Fruit fly (Drosophila melanogaster) whole organism, embryonic: Measurements from ENCODE around the gene CG42488.

ENCODE experiments used
- Antp ChIP-seq: fragments of 200-800 bp; sonication (Bioruptor generic); optimal IDR thresholded peaks from 3 replicates; lab custom pipeline; 2016; ENCODE audit warnings: missing biosample characterization, missing genetic modification characterization
- B-H1 ChIP-seq: fragments of 200-800 bp; sonication (Bioruptor generic); IDR thresholded peaks from 3 replicates; pipeline ENCODE4 v1.3.6; 2022; ENCODE audit warnings: missing biosample characterization, missing genetic modification characterization
- CG11696 ChIP-seq: fragments of 200-800 bp; sonication (Bioruptor generic); IDR thresholded peaks from 2 replicates; pipeline ENCODE4 v1.3.6; 2022; ENCODE audit warnings: missing biosample characterization, missing genetic modification characterization
- CG12942 ChIP-seq: fragments of 200-800 bp; sonication (Bioruptor generic); optimal IDR thresholded peaks from 3 replicates; lab custom pipeline; 2016; ENCODE audit warnings: missing biosample characterization, missing genetic modification characterization
- CG15073 ChIP-seq: fragments of 200-800 bp; sonication (Bioruptor generic); optimal IDR thresholded peaks from 2 replicates; lab custom pipeline; 2016; ENCODE audit warnings: missing biosample characterization, missing genetic modification characterization
- CG1647 ChIP-seq: fragments of 200-800 bp; sonication (Bioruptor generic); optimal IDR thresholded peaks from 3 replicates; lab custom pipeline; 2016; ENCODE audit warnings: missing biosample characterization, missing genetic modification characterization
- CG17802 ChIP-seq: fragments of 200-800 bp; sonication (Bioruptor generic); optimal IDR thresholded peaks from 2 replicates; lab custom pipeline; 2018; ENCODE audit warnings: missing biosample characterization, mild to moderate bottlenecking, missing genetic modification characterization, moderate library complexity
- CG18619 ChIP-seq: fragments of 200-800 bp; sonication (Bioruptor generic); optimal IDR thresholded peaks from 3 replicates; lab custom pipeline; 2017; ENCODE audit warnings: missing biosample characterization, mild to moderate bottlenecking, missing genetic modification characterization
- CG18764 ChIP-seq: fragments of 200-800 bp; sonication (Bioruptor generic); optimal IDR thresholded peaks from 3 replicates; lab custom pipeline; 2016; ENCODE audit warnings: missing biosample characterization, missing genetic modification characterization
- CG2129 ChIP-seq: fragments of 200-800 bp; sonication (Bioruptor generic); IDR thresholded peaks from 2 replicates; pipeline ENCODE4 v1.3.6; 2022; ENCODE audit warnings: missing biosample characterization, missing genetic modification characterization; ENCODE audit not compliant: partially characterized antibody
- CG32532 ChIP-seq: fragments of 200-800 bp; sonication (Bioruptor generic); IDR thresholded peaks from 2 replicates; pipeline ENCODE4 v1.3.6; 2022; ENCODE audit warnings: missing biosample characterization, missing genetic modification characterization
- CG33213 ChIP-seq: fragments of 200-800 bp; sonication (Bioruptor generic); optimal IDR thresholded peaks from 3 replicates; lab custom pipeline; 2016; ENCODE audit warnings: missing biosample characterization, missing genetic modification characterization
- CG34422 ChIP-seq: fragments of 200-800 bp; sonication (Bioruptor generic); IDR thresholded peaks from 3 replicates; pipeline ENCODE4 v1.3.6; 2022; ENCODE audit warnings: missing biosample characterization, missing genetic modification characterization
- CG4424 ChIP-seq: fragments of 200-800 bp; sonication (Bioruptor generic); optimal IDR thresholded peaks from 3 replicates; lab custom pipeline; 2016; ENCODE audit warnings: missing biosample characterization, missing genetic modification characterization
- CG6272 ChIP-seq: fragments of 200-800 bp; sonication (Bioruptor generic); IDR thresholded peaks from 2 replicates; pipeline ENCODE4 v1.3.6; 2022; ENCODE audit warnings: missing biosample characterization, missing genetic modification characterization
- CG6689 ChIP-seq: fragments of 200-800 bp; sonication (Bioruptor generic); IDR thresholded peaks from 2 replicates; pipeline ENCODE4 v1.3.6; 2022; ENCODE audit warnings: missing biosample characterization, missing genetic modification characterization
- CG7271 ChIP-seq: fragments of 200-800 bp; sonication (Bioruptor generic); optimal IDR thresholded peaks from 2 replicates; lab custom pipeline; 2018; ENCODE audit warnings: missing biosample characterization, mild to moderate bottlenecking, missing genetic modification characterization, moderate library complexity
- CG8924 ChIP-seq: fragments of 200-800 bp; optimal IDR thresholded peaks from 3 replicates; lab custom pipeline; 2019; ENCODE audit warnings: missing biosample characterization, mild to moderate bottlenecking, missing genetic modification characterization, moderate library complexity
- Camta ChIP-seq: fragments of 200-800 bp; sonication (Bioruptor generic); optimal IDR thresholded peaks from 2 replicates; lab custom pipeline; 2016; ENCODE audit warnings: missing biosample characterization, missing genetic modification characterization
- CkIIα-i1 ChIP-seq: fragments of 200-800 bp; sonication (Bioruptor generic); IDR thresholded peaks from 2 replicates; pipeline ENCODE4 v1.3.6; 2022; ENCODE audit warnings: missing biosample characterization, missing genetic modification characterization
- Drgx ChIP-seq: fragments of 200-800 bp; sonication (Bioruptor generic); IDR thresholded peaks from 2 replicates; pipeline ENCODE4 v1.3.6; 2022; ENCODE audit warnings: missing biosample characterization, missing genetic modification characterization
- Hand ChIP-seq: fragments of 200-800 bp; sonication (Bioruptor generic); optimal IDR thresholded peaks from 2 replicates; lab custom pipeline; 2017; ENCODE audit warnings: mild to moderate bottlenecking, missing biosample characterization, missing genetic modification reagents, missing genetic modification characterization
- MTF-1 ChIP-seq: fragments of 200-800 bp; sonication (Bioruptor generic); optimal IDR thresholded peaks from 2 replicates; lab custom pipeline; 2018; ENCODE audit warnings: missing biosample characterization, mild to moderate bottlenecking, missing genetic modification characterization, borderline replicate concordance
- Nf-YA ChIP-seq: fragments of 200-800 bp; sonication (Bioruptor generic); IDR thresholded peaks from 2 replicates; pipeline ENCODE4 v1.3.6; 2022; ENCODE audit warnings: missing biosample characterization, missing genetic modification characterization
- Opbp ChIP-seq: fragments of 200-800 bp; sonication (Bioruptor generic); IDR thresholded peaks from 3 replicates; pipeline ENCODE4 v1.3.6; 2022; ENCODE audit warnings: missing biosample characterization, missing genetic modification characterization; ENCODE audit not compliant: partially characterized antibody
- Taf1 ChIP-seq: fragments of 200-800 bp; sonication (Bioruptor generic); IDR thresholded peaks from 2 replicates; pipeline ENCODE4 v1.3.6; 2022; ENCODE audit warnings: missing biosample characterization, missing genetic modification characterization
- Vsx1 ChIP-seq: fragments of 200-800 bp; sonication (Bioruptor generic); optimal IDR thresholded peaks from 2 replicates; lab custom pipeline; 2017; ENCODE audit warnings: missing biosample characterization, mild to moderate bottlenecking, missing genetic modification characterization, missing genetic modification reagents
- Xrp1 ChIP-seq: fragments of 200-800 bp; sonication (Bioruptor generic); IDR thresholded peaks from 2 replicates; pipeline ENCODE4 v1.3.6; 2022; ENCODE audit warnings: missing biosample characterization, missing genetic modification characterization
- al ChIP-seq: fragments of 200-800 bp; sonication (Bioruptor generic); IDR thresholded peaks from 2 replicates; pipeline ENCODE4 v1.3.6; 2022; ENCODE audit warnings: missing biosample characterization, missing genetic modification characterization
- ash1 ChIP-seq: fragments of 200-800 bp; sonication (Bioruptor generic); optimal IDR thresholded peaks from 2 replicates; lab custom pipeline; 2018; ENCODE audit warnings: missing biosample characterization, mild to moderate bottlenecking, missing genetic modification characterization
- bbx ChIP-seq: fragments of 200-800 bp; sonication (Bioruptor generic); IDR thresholded peaks from 2 replicates; pipeline ENCODE4 v1.3.6; 2022; ENCODE audit warnings: missing biosample characterization, missing genetic modification characterization; ENCODE audit not compliant: partially characterized antibody
- corto ChIP-seq: fragments of 200-800 bp; sonication (Bioruptor generic); optimal IDR thresholded peaks from 2 replicates; lab custom pipeline; 2016; ENCODE audit warnings: missing biosample characterization, mild to moderate bottlenecking, missing genetic modification characterization, moderate library complexity
- dmrt11E ChIP-seq: fragments of 200-800 bp; sonication (Bioruptor generic); optimal IDR thresholded peaks from 3 replicates; lab custom pipeline; 2018; ENCODE audit warnings: missing biosample characterization, mild to moderate bottlenecking, missing genetic modification characterization, moderate library complexity
- dmrt99B ChIP-seq: fragments of 200-800 bp; sonication (Bioruptor generic); optimal IDR thresholded peaks from 2 replicates; lab custom pipeline; 2018; ENCODE audit warnings: missing biosample characterization, mild to moderate bottlenecking, missing genetic modification characterization, moderate library complexity
- gro ChIP-seq: fragments of 200-800 bp; sonication (Bioruptor generic); optimal IDR thresholded peaks from 2 replicates; lab custom pipeline; 2016; ENCODE audit warnings: missing biosample characterization, missing genetic modification characterization
- knrl ChIP-seq: fragments of 200-800 bp; sonication (Bioruptor generic); IDR thresholded peaks from 3 replicates; pipeline ENCODE4 v1.3.6; 2022; ENCODE audit warnings: missing biosample characterization, missing genetic modification characterization; ENCODE audit not compliant: partially characterized antibody
- nau ChIP-seq: fragments of 200-800 bp; sonication (Bioruptor generic); optimal IDR thresholded peaks from 3 replicates; lab custom pipeline; 2017; ENCODE audit warnings: missing biosample characterization, mild to moderate bottlenecking, missing genetic modification characterization, missing genetic modification reagents
- pum ChIP-seq: fragments of 200-800 bp; sonication (Bioruptor generic); optimal IDR thresholded peaks from 2 replicates; lab custom pipeline; 2016; ENCODE audit warnings: missing biosample characterization, missing genetic modification characterization
- schlank ChIP-seq: fragments of 200-800 bp; sonication (Bioruptor generic); optimal IDR thresholded peaks from 2 replicates; lab custom pipeline; 2018; ENCODE audit warnings: missing biosample characterization, mild to moderate bottlenecking, missing genetic modification characterization
- seq ChIP-seq: fragments of 200-800 bp; sonication (Bioruptor generic); IDR thresholded peaks from 2 replicates; pipeline ENCODE4 v1.3.6; 2022; ENCODE audit warnings: missing biosample characterization, missing genetic modification characterization
- sisA ChIP-seq: fragments of 200-800 bp; sonication (Bioruptor generic); IDR thresholded peaks from 2 replicates; pipeline ENCODE4 v1.3.6; 2022; ENCODE audit warnings: missing biosample characterization, missing genetic modification characterization
- tgo ChIP-seq: fragments of 200-800 bp; sonication (Bioruptor generic); IDR thresholded peaks from 3 replicates; pipeline ENCODE4 v1.3.6; 2022; ENCODE audit warnings: missing biosample characterization, missing genetic modification characterization
- tin ChIP-seq: fragments of 200-800 bp; sonication (Bioruptor generic); optimal IDR thresholded peaks from 3 replicates; lab custom pipeline; 2016; ENCODE audit warnings: missing biosample characterization, missing genetic modification characterization
- trh ChIP-seq: fragments of 200-800 bp; sonication (Bioruptor generic); optimal IDR thresholded peaks from 2 replicates; lab custom pipeline; 2016; ENCODE audit warnings: missing biosample characterization, missing genetic modification characterization
- tx ChIP-seq: fragments of 200-800 bp; sonication (Bioruptor generic); optimal IDR thresholded peaks from 2 replicates; lab custom pipeline; 2016; ENCODE audit warnings: missing biosample characterization, missing genetic modification characterization
- unc-4 ChIP-seq: fragments of 200-800 bp; sonication (Bioruptor generic); IDR thresholded peaks from 2 replicates; pipeline ENCODE4 v1.3.6; 2022; ENCODE audit warnings: missing biosample characterization, missing genetic modification characterization; ENCODE audit not compliant: partially characterized antibody

The CG42488 gene

DNA sequence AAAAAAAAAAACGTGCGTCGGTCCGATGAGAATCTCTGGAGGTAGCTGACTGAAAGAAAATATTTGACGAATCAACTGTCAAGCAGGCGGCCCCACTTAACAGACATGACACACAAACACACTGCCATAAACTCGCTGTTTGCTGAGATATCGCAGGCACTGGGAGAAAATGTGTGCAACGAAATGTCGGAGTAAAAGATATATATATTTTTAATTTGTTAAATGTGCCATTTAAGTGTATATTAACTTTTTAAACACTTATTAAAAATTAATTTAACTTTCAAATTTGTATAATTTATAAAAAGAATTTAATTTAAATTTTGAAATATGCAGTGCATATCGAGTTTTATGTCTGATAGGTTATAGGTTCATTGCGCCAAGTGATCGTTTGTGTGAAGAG, 6.2 kb downstream of the CG42488 start (continued):
- no peak for TF ChIP-seq Antp (GFP tag; lab: Kevin White, UChicago)
- TF ChIP-seq tgo (GFP tag; lab: Robert Waterston, UW): peak; percentile 65
- TF ChIP-seq CG33213: no peak
- peak; percentile 48 for TF ChIP-seq MTF-1 (GFP tag; lab: Kevin White, UChicago)
- no peak for TF ChIP-seq al
- TF ChIP-seq schlank: no peak
- peak; percentile 53 for TF ChIP-seq sisA (GFP tag; lab: Robert Waterston, UW)
- no peak for TF ChIP-seq CG18619 (GFP tag; lab: Kevin White, UChicago)
- peak; percentile 62 for TF ChIP-seq CG6689 (GFP tag; lab: Robert Waterston, UW)
- TF ChIP-seq nau (GFP tag; lab: Kevin White, UChicago): no peak
- TF ChIP-seq Hand (GFP tag; lab: Kevin White, UChicago): no peak
- peak; percentile 84 for TF ChIP-seq Xrp1 (GFP tag; lab: Robert Waterston, UW)
- no peak for TF ChIP-seq Camta (GFP tag; lab: Kevin White, UChicago)
- peak; percentile 56 for TF ChIP-seq CG18764 (GFP tag; lab: Kevin White, UChicago)
- no peak for TF ChIP-seq CG6272 (GFP tag; lab: Robert Waterston, UW)
- TF ChIP-seq CG8924 (tag; lab: Kevin White, UChicago): peak; percentile 68
- no peak for TF ChIP-seq Opbp (GFP tag; lab: Robert Waterston, UW)
- no peak for TF ChIP-seq Taf1 (GFP tag; lab: Robert Waterston, UW)
- TF ChIP-seq CG4424 (GFP tag; lab: Kevin White, UChicago): peak; percentile 42
- TF ChIP-seq CG32532 (GFP tag; lab: Robert Waterston, UW): peak; percentile 73; the same call in 1 of the 2 replicates
- peak; percentile 26 for TF ChIP-seq CG17802 (tag; lab: Kevin White, UChicago)
- TF ChIP-seq knrl (GFP tag; lab: Robert Waterston, UW): no peak
- no peak for TF ChIP-seq CG12942
- TF ChIP-seq bbx: no peak
- no peak for TF ChIP-seq ash1 (GFP tag; lab: Kevin White, UChicago)
- no peak for TF ChIP-seq CG2129 (GFP tag; lab: Robert Waterston, UW)
- TF ChIP-seq CG15073 (GFP tag; lab: Kevin White, UChicago): no peak
- no peak for TF ChIP-seq unc-4 (GFP tag; lab: Robert Waterston, UW)
- TF ChIP-seq dmrt11E (tag; lab: Kevin White, UChicago): peak; percentile 67
- peak; percentile 73 for TF ChIP-seq Drgx (GFP tag; lab: Robert Waterston, UW)
- TF ChIP-seq CG1647: no peak
- 0 out of 2 replicates have a peak, but pooled peaks have one; percentile 15 for TF ChIP-seq CG11696 (GFP tag; lab: Robert Waterston, UW)
- peak; percentile 59 for TF ChIP-seq tin (GFP tag; lab: Kevin White, UChicago)
- TF ChIP-seq tx: no peak
- TF ChIP-seq Vsx1 (GFP tag; lab: Kevin White, UChicago): peak; percentile 31
- no peak for TF ChIP-seq CkIIα-i1 (GFP tag; lab: Robert Waterston, UW)
- no peak for TF ChIP-seq Nf-YA
- TF ChIP-seq B-H1: no peak
- TF ChIP-seq dmrt99B (tag; lab: Kevin White, UChicago): peak; percentile 81
- no peak for TF ChIP-seq trh (GFP tag; lab: Kevin White, UChicago)
- TF ChIP-seq seq: no peak
- TF ChIP-seq pum (GFP tag; lab: Kevin White, UChicago): no peak
- peak; percentile 71; the same call in 1 of the 3 replicates for TF ChIP-seq CG34422
- no peak for TF ChIP-seq corto
- no peak for TF ChIP-seq gro (GFP tag; lab: Kevin White, UChicago)
- TF ChIP-seq CG7271 (tag; lab: Kevin White, UChicago): peak; percentile 21
